Worm (Caenorhabditis elegans) whole organism, L4 larva: Measurements from ENCODE around the gene prx-14.
"Not testable (repeated sequence)": the region's sequence is repeated elsewhere in the genome, so short reads cannot be mapped to it uniquely, and the experiment has no call there.

Source experiments
- F49E8.2 ChIP-seq: sonication (generic microtip); optimal IDR thresholded peaks from 2 replicates; lab custom pipeline; 2016; ENCODE audit warnings: missing compliant biosample characterization, mild to moderate bottlenecking, missing genetic modification characterization, borderline replicate concordance
- R02D3.7 ChIP-seq: fragments of 150-350 bp; sonication (generic microtip); optimal IDR thresholded peaks from 3 replicates; lab custom pipeline; 2014; ENCODE audit warnings: missing biosample characterization, missing genetic modification characterization
- T26A8.4 ChIP-seq: fragments of 200-800 bp; sonication (Bioruptor generic); IDR thresholded peaks from 2 replicates; pipeline ENCODE4 v1.3.6; 2022; ENCODE audit warnings: missing genetic modification characterization, missing compliant biosample characterization
- ZK337.2 ChIP-seq: fragments of 200-800 bp; sonication (Bioruptor generic); IDR thresholded peaks from 2 replicates; pipeline ENCODE4 v1.3.6; 2022; ENCODE audit warnings: missing genetic modification reagents, missing genetic modification characterization, missing compliant biosample characterization
- aha-1 ChIP-seq: fragments of 150-350 bp; peaks from one replicate; lab custom pipeline; 2014; ENCODE audit warnings: missing biosample characterization, missing genetic modification characterization
- aly-2 ChIP-seq: sonication (generic microtip); optimal IDR thresholded peaks from 2 replicates; lab custom pipeline; 2018; ENCODE audit warnings: missing biosample characterization, missing genetic modification characterization
- ama-1 ChIP-seq: fragments of 150-350 bp; optimal IDR thresholded peaks from 2 replicates; lab custom pipeline; 2014; ENCODE audit warnings: inconsistent platforms, mixed read lengths
- ceh-44 ChIP-seq: fragments of 200-800 bp; sonication (Bioruptor generic); IDR thresholded peaks from 2 replicates; pipeline ENCODE4 v1.3.6; 2022; ENCODE audit warnings: missing genetic modification reagents, missing genetic modification characterization, missing compliant biosample characterization
- dpl-1 ChIP-seq: fragments of 150-350 bp; optimal IDR thresholded peaks from 2 replicates; lab custom pipeline; 2014; ENCODE audit warnings: missing biosample characterization, missing genetic modification reagents, missing genetic modification characterization
- egl-43 ChIP-seq: fragments of 200-800 bp; sonication (Bioruptor generic); IDR thresholded peaks from 2 replicates; pipeline ENCODE4 v1.3.6; 2022; ENCODE audit warnings: missing genetic modification reagents, missing genetic modification characterization, missing compliant biosample characterization
- fos-1 ChIP-seq: fragments of 150-350 bp; optimal IDR thresholded peaks from 2 replicates; lab custom pipeline; 2014; ENCODE audit warnings: missing biosample characterization, missing genetic modification characterization
- hif-1 ChIP-seq, 2 experiments: sonication (generic microtip); optimal IDR thresholded peaks; 2 replicates each; lab custom pipeline; 2016 to 2017; ENCODE audit warnings: missing compliant biosample characterization in 2 of 2, missing genetic modification characterization in 2 of 2, missing genetic modification reagents in 2 of 2, missing genotype in 2 of 2, mild to moderate bottlenecking in 1 of 2
- hlh-11 ChIP-seq: fragments of 200-800 bp; sonication (Bioruptor generic); optimal IDR thresholded peaks from 2 replicates; lab custom pipeline; 2018; ENCODE audit warnings: mild to moderate bottlenecking, missing genetic modification characterization, missing compliant biosample characterization
- hlh-30 ChIP-seq: sonication (generic microtip); optimal IDR thresholded peaks from 2 replicates; lab custom pipeline; 2017; ENCODE audit warnings: antibody characterized with exemption, mild to moderate bottlenecking, missing genetic modification characterization, missing compliant biosample characterization; ENCODE audit not compliant: insufficient read depth
- madf-5 ChIP-seq, 2 experiments: fragments of 200-800 bp; sonication (Bioruptor generic); IDR thresholded peaks; 2 replicates each; pipeline ENCODE4 v1.3.6; 2022; ENCODE audit warnings: missing compliant biosample characterization in 2 of 2, missing genetic modification characterization in 2 of 2
- madf-9 ChIP-seq: fragments of 200-800 bp; sonication (Bioruptor generic); conservative IDR thresholded peaks from 2 replicates; pipeline ENCODE4 v1.3.6; 2022; ENCODE audit warnings: missing genetic modification reagents, missing genetic modification characterization, missing compliant biosample characterization
- mep-1 ChIP-seq: fragments of 150-350 bp; sonication (generic microtip); optimal IDR thresholded peaks from 3 replicates; lab custom pipeline; 2014; ENCODE audit warnings: missing biosample characterization, missing genetic modification characterization
- nhr-111 ChIP-seq: fragments of 200-800 bp; sonication (Bioruptor generic); optimal IDR thresholded peaks from 2 replicates; lab custom pipeline; 2018; ENCODE audit warnings: mild to moderate bottlenecking, missing genetic modification characterization, missing compliant biosample characterization
- nhr-237 ChIP-seq: sonication (generic microtip); optimal IDR thresholded peaks from 2 replicates; lab custom pipeline; 2017; ENCODE audit warnings: missing biosample characterization, missing genetic modification characterization
- nhr-25 ChIP-seq: sonication (generic microtip); optimal IDR thresholded peaks from 2 replicates; lab custom pipeline; 2017; ENCODE audit warnings: missing genetic modification characterization, mild to moderate bottlenecking, missing compliant biosample characterization, antibody characterized with exemption, moderate library complexity, borderline replicate concordance; ENCODE audit not compliant: insufficient read depth
- nhr-42 ChIP-seq: fragments of 200-800 bp; sonication (Bioruptor generic); IDR thresholded peaks from 2 replicates; pipeline ENCODE4 v1.3.6; 2022; ENCODE audit warnings: missing genetic modification characterization, missing compliant biosample characterization
- pha-4 ChIP-seq, 2 experiments: fragments of 150-350 bp in 1 of 2; fragments of 200-800 bp in 1 of 2; sonication (Bioruptor generic) in 1 of 2; IDR thresholded peaks in 1 of 2; optimal IDR thresholded peaks in 1 of 2; 2 replicates each; pipeline versions ENCODE4 v1.3.6 to Lab custom; 2014 to 2022; ENCODE audit warnings: missing genetic modification characterization in 2 of 2, missing genetic modification reagents in 2 of 2, missing biosample characterization in 1 of 2, missing compliant biosample characterization in 1 of 2
- pqm-1 ChIP-seq: sonication (generic microtip); optimal IDR thresholded peaks from 2 replicates; lab custom pipeline; 2017; ENCODE audit warnings: missing biosample characterization, missing genetic modification characterization
- set-16 ChIP-seq: fragments of 200-800 bp; sonication (Bioruptor generic); IDR thresholded peaks from 2 replicates; pipeline ENCODE4 v1.3.6; 2022; ENCODE audit warnings: missing genetic modification reagents, missing genetic modification characterization, missing compliant biosample characterization
- snpc-1.2 ChIP-seq: fragments of 200-800 bp; sonication (Bioruptor generic); IDR thresholded peaks from 2 replicates; pipeline ENCODE4 v1.3.6; 2022; ENCODE audit warnings: missing genetic modification reagents, missing genetic modification characterization, missing compliant biosample characterization
- unc-62 ChIP-seq, 3 experiments: fragments of 150-350 bp in 1 of 3; sonication (generic microtip); optimal IDR thresholded peaks in 2 of 3; peaks in 1 of 3; 1 replicate in 1 of 3; 2 replicates in 2 of 3; lab custom pipeline; 2014 to 2017; ENCODE audit warnings: missing biosample characterization in 3 of 3, missing genetic modification characterization in 3 of 3, missing genetic modification reagents in 3 of 3, missing genotype in 1 of 3
- zip-2 ChIP-seq: fragments of 150-350 bp; optimal IDR thresholded peaks from 2 replicates; lab custom pipeline; 2014; ENCODE audit warnings: missing biosample characterization, missing genetic modification characterization

The prx-14 gene

DNA sequence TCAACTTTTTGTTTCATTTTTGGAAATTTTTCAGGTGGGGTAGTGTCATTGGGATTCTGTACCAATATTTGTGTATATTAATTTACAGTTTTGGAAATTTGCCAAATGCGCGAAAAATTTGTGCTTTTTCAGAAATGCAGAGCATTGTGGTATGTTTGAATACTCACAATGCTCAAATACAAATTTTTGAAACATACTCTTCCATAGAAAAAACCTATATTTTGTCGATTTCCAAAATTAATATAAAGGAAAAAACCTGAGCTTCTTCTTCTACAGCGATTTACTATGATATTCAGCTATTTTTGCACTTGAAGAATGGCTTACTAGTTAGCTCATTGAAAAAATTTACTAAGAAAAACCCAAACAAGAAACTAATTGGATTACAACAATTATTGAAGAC, 30.0 kb downstream of the prx-14 start:
- peak; percentile 90 for TF ChIP-seq aha-1 (tag; lab: Kevin White, UChicago)
- no peak for TF ChIP-seq pqm-1

ce11 chrIV:11218037-11218436, 35.1 kb downstream of the prx-14 start, which contains the start of gene zip-6:
Gene zip-6, minus strand, starts transcription at chrIV:11218137.
- TF ChIP-seq aly-2 (no peak), ceh-44 (GFP tag; lab: Robert Waterston, UW) (no peak), unc-62 (GFP tag; optimal IDR thresholded peaks at IDR 0.05 in 1 of 2; lab: Kevin White, UChicago) (peak in 1 of 2 experiments; percentile 53), unc-62 (tag; optimal IDR thresholded peaks at IDR 0.05; lab: Kevin White, UChicago) (no peak), zip-2 (no peak)

ce11 chrIV:11223878-11224277, 40.9 kb downstream of the prx-14 start, which contains the start of gene C29F4.3:
Gene C29F4.3, minus strand, starts transcription at chrIV:11223978.
- no peak for TF ChIP-seq hlh-30 (tag; lab: Kevin White, UChicago)

DNA sequence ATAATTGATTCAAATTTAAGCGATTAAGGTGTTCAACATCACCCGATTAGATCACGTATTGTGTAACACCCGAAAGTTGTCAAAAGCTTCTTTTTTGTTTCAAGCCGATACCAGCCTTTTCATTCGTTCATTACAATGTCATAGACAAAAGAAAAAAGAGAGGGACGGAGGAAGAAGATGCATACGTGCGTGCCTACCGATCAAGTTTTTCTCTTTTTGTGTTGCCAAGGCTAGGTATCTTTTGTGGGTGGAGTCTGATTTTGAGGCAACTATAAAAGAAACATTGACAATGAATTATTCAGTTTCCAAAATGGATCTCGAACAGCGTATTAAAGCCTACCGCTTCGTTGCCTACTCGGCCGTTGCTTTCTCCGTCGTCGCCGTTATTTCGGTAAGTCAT, 42.3 kb downstream of the prx-14 start, which contains the start of gene col-125:
col-125 (plus strand) TSS at position 301 of the 400 bp plus-strand sequence.
- no peak for TF ChIP-seq R02D3.7
- TF ChIP-seq ZK337.2 (GFP tag; lab: Robert Waterston, UW): no peak
- peak; percentile 23 for TF ChIP-seq aha-1 (tag; lab: Kevin White, UChicago)
- peak; percentile 28 for TF ChIP-seq ama-1
- no peak for TF ChIP-seq nhr-111 (GFP tag; lab: Kevin White, UChicago)
- TF ChIP-seq dpl-1 (GFP tag; lab: Kevin White, UChicago): no peak
- TF ChIP-seq hif-1 (tag; optimal IDR thresholded peaks at IDR 0.05; lab: Kevin White, UChicago): no peak
- no peak for TF ChIP-seq F49E8.2
- TF ChIP-seq nhr-42: no peak
- no peak for TF ChIP-seq nhr-237 (tag; lab: Kevin White, UChicago)
- TF ChIP-seq fos-1: no peak
- no peak for TF ChIP-seq nhr-25 (tag; lab: Kevin White, UChicago)
- TF ChIP-seq madf-9 (GFP tag; lab: Robert Waterston, UW): no peak

ce11 chrIV:11225715-11226475, 43.0 kb downstream of the prx-14 start:
- TF ChIP-seq madf-5 (GFP tag; IDR thresholded peaks at IDR 0.05; lab: Robert Waterston, UW): peak in 1 of 2 experiments; percentile 92; a peak in 2 of 4 replicates
- peak; percentile 22; the same call in 1 of the 2 replicates for TF ChIP-seq pha-4 (GFP tag; IDR thresholded peaks at IDR 0.05; lab: Robert Waterston, UW)
- TF ChIP-seq pha-4 (tag; optimal IDR thresholded peaks at IDR 0.05; lab: Kevin White, UChicago): not testable (repeated sequence)
- peak; percentile 61; the same call in 1 of the 2 replicates for TF ChIP-seq T26A8.4 (GFP tag; lab: Robert Waterston, UW)
- peak; percentile 66; the same call in 1 of the 2 replicates for TF ChIP-seq egl-43 (GFP tag; lab: Robert Waterston, UW)
- TF ChIP-seq snpc-1.2 (GFP tag; lab: Robert Waterston, UW): peak; percentile 31; the same call in 1 of the 2 replicates
- peak; percentile 7 for TF ChIP-seq hlh-11 (tag; lab: Kevin White, UChicago)
- TF ChIP-seq set-16: peak; percentile 99

- peak; percentile 55 for TF ChIP-seq mep-1 (tag; lab: Kevin White, UChicago)
- no peak for TF ChIP-seq R02D3.7
- TF ChIP-seq aha-1 (tag; lab: Kevin White, UChicago): peak; percentile 15
Measured at ce11 chrIV:11226545-11226944, 43.6 kb downstream of the prx-14 start.
